Fruit fly (Drosophila melanogaster): ENCODE data around the gene CG5664.
A peak's percentile ranks its signal among the peaks of the same experiment; 100 is the strongest.

CG5664 gene

dm6 chr3L:21416921-21417447, 24.2 kb downstream of the CG5664 start (continued):
- TF ChIP-seq NK7.1 (GFP tag; optimal IDR thresholded peaks at IDR 0.05) (no peak), CG13287 (GFP tag; IDR thresholded peaks at IDR 0.05; ENCODE audit: partially characterized antibody) (no peak), CG15479 (GFP tag; optimal IDR thresholded peaks at IDR 0.05) (no peak), CG4707 (GFP tag; optimal IDR thresholded peaks at IDR 0.05) (no peak), crp (GFP tag; optimal IDR thresholded peaks at IDR 0.05) (no peak), Sry-δ (GFP tag; optimal IDR thresholded peaks at IDR 0.05) (no peak), sim (GFP tag; IDR thresholded peaks at IDR 0.05) (no peak), CG3065 (GFP tag; optimal IDR thresholded peaks at IDR 0.05) (no peak), CG3995 (GFP tag; optimal IDR thresholded peaks at IDR 0.05) (no peak), hkb (optimal IDR thresholded peaks at IDR 0.05) (no peak), hkb (GFP tag; IDR thresholded peaks at IDR 0.05) (no peak), CG17802 (tag; optimal IDR thresholded peaks at IDR 0.05) (no peak), ac (GFP tag; optimal IDR thresholded peaks at IDR 0.05) (no peak), da (GFP tag; optimal IDR thresholded peaks at IDR 0.05) (no peak), Xbp1 (GFP tag; optimal IDR thresholded peaks at IDR 0.05) (no peak), sd (tag; optimal IDR thresholded peaks at IDR 0.05) (peak; percentile 27), zen2 (GFP tag; IDR thresholded peaks at IDR 0.05; ENCODE audit: partially characterized antibody) (no peak)

- TF ChIP-seq abd-A (tag; optimal IDR thresholded peaks at IDR 0.05) (no peak), Gsc (GFP tag; IDR thresholded peaks at IDR 0.05) (no peak), crc (GFP tag; optimal IDR thresholded peaks at IDR 0.05) (no peak), ssp (GFP tag; IDR thresholded peaks at IDR 0.05) (no peak), Lhr (GFP tag; optimal IDR thresholded peaks at IDR 0.05) (no peak), ro (GFP tag; IDR thresholded peaks at IDR 0.05) (no peak), Oli (tag; optimal IDR thresholded peaks at IDR 0.05) (peak; percentile 14), CG2678 (tag; optimal IDR thresholded peaks at IDR 0.05) (peak; percentile 36), luna (GFP tag; optimal IDR thresholded peaks at IDR 0.05) (no peak), pnt (GFP tag; optimal IDR thresholded peaks at IDR 0.05) (no peak), Ets65A (GFP tag) (no peak), ERR (GFP tag; optimal IDR thresholded peaks at IDR 0.05) (no peak), Xrp1 (GFP tag; IDR thresholded peaks at IDR 0.05) (no peak), CG7745 (tag; optimal IDR thresholded peaks at IDR 0.05) (no peak), eyg (GFP tag; optimal IDR thresholded peaks at IDR 0.05) (no peak), C15 (GFP tag; IDR thresholded peaks at IDR 0.05) (no peak), Drgx (GFP tag; IDR thresholded peaks at IDR 0.05) (0 out of 2 replicates have a peak, but pooled peaks have one; percentile 11), CG11398 (GFP tag; optimal IDR thresholded peaks at IDR 0.05) (no peak), CG11723 (GFP tag; optimal IDR thresholded peaks at IDR 0.05) (no peak), onecut (GFP tag; IDR thresholded peaks at IDR 0.05) (no peak), Meics (GFP tag; optimal IDR thresholded peaks at IDR 0.05) (peak; percentile 4), CG17612 (GFP tag; IDR thresholded peaks at IDR 0.05) (no peak), tio (GFP tag; optimal IDR thresholded peaks at IDR 0.05) (no peak), CoRest (tag; optimal IDR thresholded peaks at IDR 0.05) (peak; percentile 5), CG11504 (tag; optimal IDR thresholded peaks at IDR 0.05) (peak; percentile 43), CG3838 (GFP tag; optimal IDR thresholded peaks at IDR 0.05) (no peak), oc (tag; optimal IDR thresholded peaks at IDR 0.05) (no peak), dysf (GFP tag; IDR thresholded peaks at IDR 0.05) (peak; percentile 26; the same call in 1 of the 3 replicates), BtbVII (GFP tag; optimal IDR thresholded peaks at IDR 0.05) (no peak), CG17359 (tag; optimal IDR thresholded peaks at IDR 0.05) (no peak), CG32772 (GFP tag; IDR thresholded peaks at IDR 0.05) (no peak), bab2 (GFP tag; optimal IDR thresholded peaks at IDR 0.05) (no peak), CG2875 (GFP tag; optimal IDR thresholded peaks at IDR 0.05) (no peak), lbe (GFP tag; optimal IDR thresholded peaks at IDR 0.05) (no peak), CG6689 (GFP tag; IDR thresholded peaks at IDR 0.05) (no peak)
Measured at dm6 chr3L:21414331-21414730, 26.8 kb downstream of the CG5664 start.
